Worm (Caenorhabditis elegans): ENCODE data around the gene F10A3.11.

- TF ChIP-seq syd-9 (tag; optimal IDR thresholded peaks at IDR 0.05) = no peak
- no peak for TF ChIP-seq sox-2 (GFP tag; IDR thresholded peaks at IDR 0.05)
- TF ChIP-seq Y22D7AL.16 (tag; optimal IDR thresholded peaks at IDR 0.05) = no peak
These were observed 11.6 kb downstream of the F10A3.11 start for ce11 chrV:16174109-16174508.
